Worm (Caenorhabditis elegans): ENCODE data around the gene Y55F3BR.10.

DNA sequence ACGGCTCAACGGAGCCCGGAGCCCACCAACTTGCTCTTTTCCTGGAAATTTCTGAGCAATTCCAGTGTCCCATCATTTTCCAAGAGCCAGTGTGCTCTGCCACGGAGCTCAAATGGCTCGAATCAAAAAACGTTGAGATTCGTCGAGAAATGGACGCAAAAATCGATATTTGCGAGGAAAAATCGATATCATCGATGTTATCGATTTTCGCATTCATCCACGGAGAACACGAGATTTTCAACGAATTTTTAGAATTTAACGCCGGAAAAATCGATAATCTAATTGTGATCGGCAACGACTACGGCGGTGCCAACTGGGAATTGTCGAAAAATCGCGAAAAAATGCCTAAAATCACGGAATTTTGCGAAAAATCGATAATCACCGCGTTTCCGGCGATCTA is 26.5 kb upstream of the Y55F3BR.10 start:
- TF ChIP-seq ceh-13 (GFP tag; optimal IDR thresholded peaks at IDR 0.05): no peak
- no peak for TF ChIP-seq ama-1 (optimal IDR thresholded peaks at IDR 0.05)

All from whole organism, early embryonic.